Worm (Caenorhabditis elegans): Measurements from ENCODE around the gene mdt-17.

DNA sequence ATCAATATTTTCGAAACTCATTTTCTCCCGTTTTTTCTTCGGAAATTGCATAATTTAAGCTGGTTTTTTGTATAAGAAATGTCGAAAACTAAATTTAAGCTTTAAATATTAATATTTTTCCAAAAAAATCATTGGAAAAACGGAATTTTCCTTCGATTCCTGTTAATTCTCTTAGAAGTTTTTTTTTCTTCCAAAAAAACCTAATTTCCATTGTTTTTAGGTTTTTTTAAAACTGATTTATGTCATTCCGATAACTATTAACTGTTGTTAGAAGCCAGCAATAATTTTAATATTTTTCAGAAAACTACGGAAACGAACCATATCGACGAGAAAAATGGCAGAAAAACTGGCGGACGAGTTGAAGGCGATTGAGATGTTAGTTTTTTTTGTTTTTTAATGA lies 65.7 kb downstream of the mdt-17 start, which contains the start of gene fbxa-114:
- TF ChIP-seq ama-1 (optimal IDR thresholded peaks at IDR 0.05) (no peak), dsc-1 (tag; optimal IDR thresholded peaks at IDR 0.05) (no peak), lin-15B (tag; optimal IDR thresholded peaks at IDR 0.05) (no peak), nhr-77 (tag; optimal IDR thresholded peaks at IDR 0.05) (no peak), ztf-11 (tag; optimal IDR thresholded peaks at IDR 0.05) (no peak), ceh-82 (tag; optimal IDR thresholded peaks at IDR 0.05) (no peak), blmp-1 (tag; optimal IDR thresholded peaks at IDR 0.05) (no peak), pag-3 (tag; optimal IDR thresholded peaks at IDR 0.05; ENCODE audit: borderline replicate concordance, insufficient read depth) (no peak), elt-2 (tag; optimal IDR thresholded peaks at IDR 0.05) (no peak), lin-39 (tag; optimal IDR thresholded peaks at IDR 0.05) (no peak)

Measured in whole organism, L1 larva.